Worm (Caenorhabditis elegans) whole organism, L1 larva: ENCODE data around the gene C42D8.1.
A peak's percentile ranks its signal among the peaks of the same experiment; 100 is the strongest.

ENCODE experiments used
- C16A3.4 ChIP-seq: fragments of 150-350 bp; optimal IDR thresholded peaks from 2 replicates; lab custom pipeline; 2014; ENCODE audit warnings: missing biosample characterization, missing genetic modification characterization
- F16B12.6 ChIP-seq: fragments of 150-350 bp; optimal IDR thresholded peaks from 2 replicates; lab custom pipeline; 2014; ENCODE audit warnings: missing biosample characterization, missing genetic modification characterization
- Y116A8C.19 ChIP-seq: sonication (generic microtip); optimal IDR thresholded peaks from 2 replicates; lab custom pipeline; 2016; ENCODE audit warnings: missing compliant biosample characterization, missing genetic modification characterization, borderline replicate concordance
- aha-1 ChIP-seq: fragments of 150-350 bp; optimal IDR thresholded peaks from 2 replicates; lab custom pipeline; 2014; ENCODE audit warnings: missing biosample characterization, missing genetic modification characterization
- alr-1 ChIP-seq: fragments of 200-800 bp; sonication (Bioruptor generic); optimal IDR thresholded peaks from 2 replicates; lab custom pipeline; 2018; ENCODE audit warnings: borderline replicate concordance, mild to moderate bottlenecking, missing genetic modification characterization, missing compliant biosample characterization
- aly-2 ChIP-seq: fragments of 150-350 bp; optimal IDR thresholded peaks from 2 replicates; lab custom pipeline; 2014; ENCODE audit warnings: missing biosample characterization, missing genetic modification characterization
- ama-1 ChIP-seq: fragments of 150-350 bp; optimal IDR thresholded peaks from 2 replicates; lab custom pipeline; 2014
- blmp-1 ChIP-seq: fragments of 150-350 bp; optimal IDR thresholded peaks from 2 replicates; lab custom pipeline; 2014; ENCODE audit warnings: missing biosample characterization, missing genetic modification characterization
- ceh-8 ChIP-seq: fragments of 200-800 bp; sonication (Bioruptor generic); optimal IDR thresholded peaks from 2 replicates; lab custom pipeline; 2018; ENCODE audit warnings: mild to moderate bottlenecking, missing genetic modification characterization, moderate library complexity, missing compliant biosample characterization
- ceh-88 ChIP-seq: fragments of 200-800 bp; sonication (Bioruptor generic); IDR thresholded peaks from 2 replicates; pipeline ENCODE4 v1.3.6; 2022; ENCODE audit warnings: missing genetic modification characterization, missing compliant biosample characterization
- ceh-90 ChIP-seq: sonication (generic microtip); optimal IDR thresholded peaks from 2 replicates; lab custom pipeline; 2016; ENCODE audit warnings: missing genetic modification characterization, missing compliant biosample characterization
- ces-1 ChIP-seq: fragments of 150-350 bp; optimal IDR thresholded peaks from 2 replicates; lab custom pipeline; 2014; ENCODE audit warnings: missing biosample characterization, missing genetic modification reagents, missing genetic modification characterization
- dsc-1 ChIP-seq: sonication (generic microtip); optimal IDR thresholded peaks from 2 replicates; lab custom pipeline; 2016; ENCODE audit warnings: mild to moderate bottlenecking, missing genetic modification characterization, missing compliant biosample characterization
- efl-1 ChIP-seq, 4 experiments: fragments of 150-350 bp; optimal IDR thresholded peaks in 3 of 4; peaks in 1 of 4; 1 replicate in 1 of 4; 2 replicates in 3 of 4; lab custom pipeline; 2014; ENCODE audit warnings: missing biosample characterization in 2 of 4, missing genetic modification characterization in 2 of 4, missing genetic modification reagents in 2 of 4
- elt-3 ChIP-seq, 6 experiments: fragments of 150-350 bp in 1 of 6; sonication (generic microtip); optimal IDR thresholded peaks; 2 replicates each; lab custom pipeline; 2017 to 2018; ENCODE audit warnings: missing biosample characterization in 6 of 6, missing genetic modification characterization in 6 of 6, inconsistent platforms in 1 of 6
- fkh-10 ChIP-seq: sonication (generic microtip); optimal IDR thresholded peaks from 2 replicates; lab custom pipeline; 2017; ENCODE audit warnings: missing biosample characterization, missing genetic modification reagents, missing genetic modification characterization
- fkh-4 ChIP-seq: sonication (generic microtip); optimal IDR thresholded peaks from 2 replicates; lab custom pipeline; 2016; ENCODE audit warnings: missing compliant biosample characterization, missing genetic modification characterization, borderline replicate concordance
- fkh-8 ChIP-seq: sonication (generic microtip); optimal IDR thresholded peaks from 2 replicates; lab custom pipeline; 2016; ENCODE audit warnings: mild to moderate bottlenecking, missing genetic modification characterization, missing compliant biosample characterization
- fos-1 ChIP-seq: fragments of 150-350 bp; optimal IDR thresholded peaks from 2 replicates; lab custom pipeline; 2014; ENCODE audit warnings: missing biosample characterization, missing genetic modification characterization
- grh-1 ChIP-seq: fragments of 200-800 bp; sonication (Bioruptor generic); IDR thresholded peaks from 2 replicates; pipeline ENCODE4 v1.3.6; 2022; ENCODE audit warnings: missing genetic modification reagents, missing genetic modification characterization, missing compliant biosample characterization
- hlh-17 ChIP-seq: fragments of 200-800 bp; sonication (Bioruptor generic); optimal IDR thresholded peaks from 2 replicates; lab custom pipeline; 2018; ENCODE audit warnings: missing genetic modification characterization, mild to moderate bottlenecking, missing compliant biosample characterization, moderate library complexity, borderline replicate concordance
- hlh-4 ChIP-seq: sonication (generic microtip); optimal IDR thresholded peaks from 2 replicates; lab custom pipeline; 2016; ENCODE audit warnings: mild to moderate bottlenecking, missing genetic modification characterization, missing compliant biosample characterization
- hpl-2 ChIP-seq: fragments of 150-350 bp; optimal IDR thresholded peaks from 2 replicates; lab custom pipeline; 2014; ENCODE audit warnings: missing biosample characterization, missing genetic modification reagents, missing genetic modification characterization
- irx-1 ChIP-seq: sonication (generic microtip); optimal IDR thresholded peaks from 2 replicates; lab custom pipeline; 2016; ENCODE audit warnings: missing genetic modification characterization, missing compliant biosample characterization
- isw-1 ChIP-seq: fragments of 200-800 bp; sonication (Bioruptor generic); IDR thresholded peaks from 2 replicates; pipeline ENCODE4 v1.3.6; 2022; ENCODE audit warnings: missing genetic modification characterization, missing compliant biosample characterization
- jun-1 ChIP-seq: fragments of 150-350 bp; optimal IDR thresholded peaks from 2 replicates; lab custom pipeline; 2014; ENCODE audit warnings: missing biosample characterization, missing genetic modification reagents, missing genetic modification characterization
- lin-13 ChIP-seq: fragments of 150-350 bp; optimal IDR thresholded peaks from 2 replicates; lab custom pipeline; 2014; ENCODE audit warnings: missing biosample characterization, missing genetic modification reagents, missing genetic modification characterization
- lin-14 ChIP-seq: fragments of 200-800 bp; sonication (Bioruptor generic); optimal IDR thresholded peaks from 2 replicates; lab custom pipeline; 2018; ENCODE audit warnings: mild to moderate bottlenecking, missing genetic modification characterization, moderate library complexity, missing compliant biosample characterization
- lin-15B ChIP-seq: fragments of 150-350 bp; sonication (generic microtip); optimal IDR thresholded peaks from 3 replicates; lab custom pipeline; 2014; ENCODE audit warnings: missing biosample characterization, missing genetic modification characterization
- lin-39 ChIP-seq: fragments of 150-350 bp; optimal IDR thresholded peaks from 2 replicates; lab custom pipeline; 2014; ENCODE audit warnings: missing biosample characterization, missing genetic modification reagents, missing genetic modification characterization
- lsy-2 ChIP-seq, 2 experiments: fragments of 150-350 bp; optimal IDR thresholded peaks; 2 replicates each; lab custom pipeline; 2014; ENCODE audit warnings: missing biosample characterization in 2 of 2, missing genetic modification characterization in 2 of 2
- mab-9 ChIP-seq: fragments of 200-800 bp; sonication (Bioruptor generic); IDR thresholded peaks from 2 replicates; pipeline ENCODE4 v1.3.6; 2022; ENCODE audit warnings: missing genetic modification reagents, missing genetic modification characterization, missing compliant biosample characterization
- mdl-1 ChIP-seq, 2 experiments: fragments of 150-350 bp; optimal IDR thresholded peaks; 2 replicates each; lab custom pipeline; 2014 to 2017; ENCODE audit warnings: missing biosample characterization in 2 of 2, missing genetic modification characterization in 2 of 2, inconsistent platforms in 1 of 2
- mef-2 ChIP-seq: fragments of 150-350 bp; optimal IDR thresholded peaks from 2 replicates; lab custom pipeline; 2014; ENCODE audit warnings: missing biosample characterization, missing genetic modification characterization
- nhr-11 ChIP-seq: fragments of 150-350 bp; optimal IDR thresholded peaks from 2 replicates; lab custom pipeline; 2014; ENCODE audit warnings: missing biosample characterization, missing genetic modification characterization
- nhr-19 ChIP-seq: fragments of 200-800 bp; sonication (Bioruptor generic); conservative IDR thresholded peaks from 2 replicates; pipeline ENCODE4 v1.3.6; 2022; ENCODE audit warnings: missing genetic modification characterization, missing compliant biosample characterization
- nhr-28 ChIP-seq: fragments of 150-350 bp; optimal IDR thresholded peaks from 2 replicates; lab custom pipeline; 2014; ENCODE audit warnings: missing biosample characterization, missing genetic modification characterization
- nhr-71 ChIP-seq: sonication (generic microtip); optimal IDR thresholded peaks from 2 replicates; lab custom pipeline; 2016; ENCODE audit warnings: mild to moderate bottlenecking, missing genetic modification characterization, moderate library complexity, missing compliant biosample characterization
- nhr-77 ChIP-seq: fragments of 150-350 bp; optimal IDR thresholded peaks from 2 replicates; lab custom pipeline; 2014; ENCODE audit warnings: missing biosample characterization, missing genetic modification characterization
- nhr-85 ChIP-seq: sonication (generic microtip); peaks from one replicate; lab custom pipeline; 2016; ENCODE audit warnings: missing genetic modification characterization, inconsistent platforms, missing compliant biosample characterization
- pag-3 ChIP-seq: sonication (generic microtip); optimal IDR thresholded peaks from 2 replicates; lab custom pipeline; 2017; ENCODE audit warnings: missing genetic modification characterization, mild to moderate bottlenecking, missing compliant biosample characterization, antibody characterized with exemption, borderline replicate concordance; ENCODE audit not compliant: insufficient read depth
- pqm-1 ChIP-seq: sonication (generic microtip); optimal IDR thresholded peaks from 3 replicates; lab custom pipeline; 2017; ENCODE audit warnings: missing biosample characterization, missing genetic modification characterization
- skn-1 ChIP-seq: fragments of 150-350 bp; optimal IDR thresholded peaks from 2 replicates; lab custom pipeline; 2014; ENCODE audit warnings: missing biosample characterization, missing genetic modification characterization
- snpc-4 ChIP-seq: fragments of 150-350 bp; optimal IDR thresholded peaks from 2 replicates; lab custom pipeline; 2014; ENCODE audit warnings: missing biosample characterization, missing genetic modification characterization
- sptf-1 ChIP-seq: fragments of 150-350 bp; optimal IDR thresholded peaks from 2 replicates; lab custom pipeline; 2014; ENCODE audit warnings: missing biosample characterization, missing genetic modification characterization
- sup-37 ChIP-seq: fragments of 200-800 bp; sonication (Bioruptor generic); optimal IDR thresholded peaks from 2 replicates; lab custom pipeline; 2018; ENCODE audit warnings: mild to moderate bottlenecking, missing genetic modification characterization, missing compliant biosample characterization
- swsn-7 ChIP-seq: sonication (generic microtip); optimal IDR thresholded peaks from 2 replicates; lab custom pipeline; 2016; ENCODE audit warnings: missing genetic modification characterization, missing compliant biosample characterization
- tlp-1 ChIP-seq: fragments of 150-350 bp; optimal IDR thresholded peaks from 2 replicates; lab custom pipeline; 2014; ENCODE audit warnings: missing biosample characterization, missing genetic modification characterization
- unc-130 ChIP-seq: fragments of 150-350 bp; optimal IDR thresholded peaks from 2 replicates; lab custom pipeline; 2017; ENCODE audit warnings: missing biosample characterization, missing genetic modification characterization, inconsistent platforms
- unc-30 ChIP-seq: sonication (generic microtip); optimal IDR thresholded peaks from 2 replicates; lab custom pipeline; 2017; ENCODE audit warnings: missing biosample characterization, missing genetic modification characterization
- unc-86 ChIP-seq: sonication (generic microtip); optimal IDR thresholded peaks from 2 replicates; lab custom pipeline; 2016; ENCODE audit warnings: missing genetic modification characterization, missing compliant biosample characterization
- unc-98 ChIP-seq: fragments of 200-800 bp; sonication (Bioruptor generic); IDR thresholded peaks from 2 replicates; pipeline ENCODE4 v1.3.6; 2022; ENCODE audit warnings: missing genetic modification characterization, missing compliant biosample characterization
- ztf-11 ChIP-seq, 2 experiments: sonication (generic microtip); optimal IDR thresholded peaks; 2 replicates each; lab custom pipeline; 2016 to 2017; ENCODE audit warnings: missing genetic modification characterization in 2 of 2, missing biosample characterization in 1 of 2, missing compliant biosample characterization in 1 of 2
- ztf-4 ChIP-seq: fragments of 150-350 bp; optimal IDR thresholded peaks from 2 replicates; lab custom pipeline; 2014; ENCODE audit warnings: missing biosample characterization, missing genetic modification characterization

Gene C42D8.1

ce11 chrX:5079297-5079696, 30.0 kb upstream of the C42D8.1 start (continued):
- TF ChIP-seq isw-1 (GFP tag; lab: Robert Waterston, UW) (no peak), hlh-17 (GFP tag; lab: Kevin White, UChicago) (no peak), ceh-90 (tag; lab: Kevin White, UChicago) (no peak), jun-1 (no peak), hpl-2 (GFP tag; lab: Kevin White, UChicago) (no peak), fos-1 (tag; lab: Kevin White, UChicago) (no peak), pag-3 (tag; lab: Kevin White, UChicago) (no peak), Y116A8C.19 (tag; lab: Kevin White, UChicago) (no peak), efl-1 (optimal IDR thresholded peaks at IDR 0.05; lab: Kevin White, UChicago) (no peak), efl-1 (GFP tag; optimal IDR thresholded peaks at IDR 0.05 in 1 of 2; lab: Kevin White, UChicago) (no peak), unc-86 (tag; lab: Kevin White, UChicago) (no peak), aha-1 (tag; lab: Kevin White, UChicago) (no peak), ztf-4 (no peak), irx-1 (tag; lab: Kevin White, UChicago) (no peak), dsc-1 (tag; lab: Kevin White, UChicago) (no peak), sup-37 (GFP tag; lab: Kevin White, UChicago) (no peak), nhr-85 (peak; percentile 95), lin-13 (GFP tag; lab: Kevin White, UChicago) (no peak), unc-98 (GFP tag; lab: Robert Waterston, UW) (no peak), alr-1 (tag; lab: Kevin White, UChicago) (no peak), elt-3 (tag; optimal IDR thresholded peaks at IDR 0.05; lab: Kevin White, UChicago) (peak in 5 of 6 experiments; percentile 44 to 90 (median 68)), ztf-11 (tag; optimal IDR thresholded peaks at IDR 0.05; lab: Kevin White, UChicago) (no peak), snpc-4 (tag; lab: Kevin White, UChicago) (no peak), ces-1 (no peak), fkh-4 (tag; lab: Kevin White, UChicago) (no peak), tlp-1 (tag; lab: Kevin White, UChicago) (no peak), ceh-88 (GFP tag; lab: Robert Waterston, UW) (no peak), lsy-2 (tag; optimal IDR thresholded peaks at IDR 0.05; lab: Kevin White, UChicago) (peak in 1 of 2 experiments; percentile 51), nhr-77 (tag; lab: Kevin White, UChicago) (no peak), unc-30 (tag; lab: Kevin White, UChicago) (no peak), C16A3.4 (tag; lab: Kevin White, UChicago) (no peak), fkh-10 (no peak), sptf-1 (tag; lab: Kevin White, UChicago) (no peak), aly-2 (tag; lab: Kevin White, UChicago) (no peak), nhr-71 (tag; lab: Kevin White, UChicago) (peak; percentile 46), pqm-1 (tag; lab: Kevin White, UChicago) (no peak), ama-1 (lab: Kevin White, UChicago) (no peak), mef-2 (no peak), nhr-11 (tag; lab: Kevin White, UChicago) (no peak), swsn-7 (no peak), mdl-1 (tag; optimal IDR thresholded peaks at IDR 0.05; lab: Kevin White, UChicago) (peak in 1 of 2 experiments; percentile 24), mab-9 (GFP tag; lab: Robert Waterston, UW) (no peak), grh-1 (GFP tag; lab: Robert Waterston, UW) (peak; percentile 82), hlh-4 (no peak), blmp-1 (peak; percentile 53), nhr-28 (tag; lab: Kevin White, UChicago) (no peak), unc-130 (tag; lab: Kevin White, UChicago) (peak; percentile 27), ceh-8 (no peak), lin-15B (tag; lab: Kevin White, UChicago) (no peak), F16B12.6 (no peak), skn-1 (tag; lab: Kevin White, UChicago) (no peak), fkh-8 (tag; lab: Kevin White, UChicago) (no peak), lin-39 (no peak), nhr-19 (GFP tag; lab: Robert Waterston, UW) (no peak), lin-14 (peak; percentile 68)
